Worm (Caenorhabditis elegans): Measurements from ENCODE around the gene sgca-1.

sgca-1 gene

ce11 chrX:6743853-6744346 lies 45.4 kb downstream of the sgca-1 start:
- TF ChIP-seq ceh-88 (GFP tag; IDR thresholded peaks at IDR 0.05) (peak; percentile 87), sptf-1 (tag; optimal IDR thresholded peaks at IDR 0.05) (no peak), lin-14 (GFP tag; optimal IDR thresholded peaks at IDR 0.05) (peak; percentile 99), hlh-17 (GFP tag; optimal IDR thresholded peaks at IDR 0.05; ENCODE audit: borderline replicate concordance) (no peak), nhr-237 (tag; optimal IDR thresholded peaks at IDR 0.05) (peak; percentile 43), nhr-19 (GFP tag; conservative IDR thresholded peaks at IDR 0.05) (peak; percentile 97), nhr-90 (tag; optimal IDR thresholded peaks at IDR 0.05; ENCODE audit: poor library complexity) (peak; percentile 99), elt-2 (tag; optimal IDR thresholded peaks at IDR 0.05) (peak; percentile 97), nhr-20 (tag; optimal IDR thresholded peaks at IDR 0.05) (peak; percentile 99), unc-130 (tag; optimal IDR thresholded peaks at IDR 0.05) (peak; percentile 93), efl-1 (optimal IDR thresholded peaks at IDR 0.05) (peak; percentile 63 to 65), efl-1 (GFP tag; optimal IDR thresholded peaks at IDR 0.05 in 1 of 2) (peak; percentile 10 to 97), rnt-1 (tag; optimal IDR thresholded peaks at IDR 0.05) (peak; percentile 97), swsn-7 (tag; optimal IDR thresholded peaks at IDR 0.05) (peak; percentile 91), C34B4.2 (tag; optimal IDR thresholded peaks at IDR 0.05) (no peak), ceh-8 (GFP tag; optimal IDR thresholded peaks at IDR 0.05) (peak; percentile 11), fkh-8 (tag; optimal IDR thresholded peaks at IDR 0.05) (peak; percentile 40), elt-3 (tag; optimal IDR thresholded peaks at IDR 0.05) (peak; percentile 48 to 99 (median 92)), ces-1 (GFP tag; optimal IDR thresholded peaks at IDR 0.05) (no peak), tbx-2 (tag; optimal IDR thresholded peaks at IDR 0.05) (peak; percentile 94), blmp-1 (tag; optimal IDR thresholded peaks at IDR 0.05) (peak; percentile 92), nhr-12 (tag; optimal IDR thresholded peaks at IDR 0.05) (no peak), aly-2 (tag; optimal IDR thresholded peaks at IDR 0.05) (no peak), aha-1 (tag; optimal IDR thresholded peaks at IDR 0.05) (peak; percentile 56), snpc-4 (tag; optimal IDR thresholded peaks at IDR 0.05) (peak; percentile 42), unc-98 (GFP tag; IDR thresholded peaks at IDR 0.05) (no peak), unc-62 (GFP tag; optimal IDR thresholded peaks at IDR 0.05) (peak; percentile 15), lin-15B (tag; optimal IDR thresholded peaks at IDR 0.05) (no peak), zag-1 (tag; optimal IDR thresholded peaks at IDR 0.05) (no peak), vab-15 (tag; optimal IDR thresholded peaks at IDR 0.05) (no peak), nhr-76 (tag; optimal IDR thresholded peaks at IDR 0.05) (no peak), unc-86 (tag; optimal IDR thresholded peaks at IDR 0.05) (peak; percentile 0), pax-3 (tag; optimal IDR thresholded peaks at IDR 0.05) (peak; percentile 77), snu-23 (GFP tag; optimal IDR thresholded peaks at IDR 0.05) (peak; percentile 99), fos-1 (tag; optimal IDR thresholded peaks at IDR 0.05) (peak; percentile 49), ceh-90 (tag; optimal IDR thresholded peaks at IDR 0.05) (no peak), mef-2 (tag; optimal IDR thresholded peaks at IDR 0.05) (peak; percentile 9), egl-13 (tag; optimal IDR thresholded peaks at IDR 0.05) (peak; percentile 61), dsc-1 (tag; optimal IDR thresholded peaks at IDR 0.05) (peak; percentile 63), nhr-77 (tag; optimal IDR thresholded peaks at IDR 0.05) (peak; percentile 68), nhr-11 (tag; optimal IDR thresholded peaks at IDR 0.05) (peak; percentile 70), dpl-1 (GFP tag; optimal IDR thresholded peaks at IDR 0.05) (peak; percentile 37 to 61 (median 49)), lir-3 (tag; optimal IDR thresholded peaks at IDR 0.05; ENCODE audit: poor library complexity) (peak; percentile 86), skn-1 (tag; optimal IDR thresholded peaks at IDR 0.05) (peak; percentile 44), ama-1 (optimal IDR thresholded peaks at IDR 0.05) (peak; percentile 99), nhr-47 (tag; optimal IDR thresholded peaks at IDR 0.05) (peak; percentile 95), F16B12.6 (tag; optimal IDR thresholded peaks at IDR 0.05) (no peak), pqm-1 (tag; optimal IDR thresholded peaks at IDR 0.05) (peak; percentile 40), pag-3 (tag; optimal IDR thresholded peaks at IDR 0.05; ENCODE audit: borderline replicate concordance, insufficient read depth) (no peak), hpl-2 (GFP tag; optimal IDR thresholded peaks at IDR 0.05) (peak; percentile 79), ceh-63 (GFP tag; optimal IDR thresholded peaks at IDR 0.05) (no peak), ztf-4 (tag; optimal IDR thresholded peaks at IDR 0.05) (peak; percentile 99), jun-1 (tag; optimal IDR thresholded peaks at IDR 0.05) (peak; percentile 85), mep-1 (tag; optimal IDR thresholded peaks at IDR 0.05) (peak; percentile 91)

Measured in whole organism, L1 larva.